Fruit fly (Drosophila melanogaster) whole organism, embryonic: Measurements from ENCODE around the gene CG7016.

Experiments used
- Ada2b ChIP-seq: fragments of 200-800 bp; sonication (Bioruptor generic); IDR thresholded peaks from 2 replicates; pipeline ENCODE4 v1.3.6; 2022; ENCODE audit warnings: missing biosample characterization, missing genetic modification characterization
- Atf3 ChIP-seq: fragments of 200-800 bp; sonication (Bioruptor generic); optimal IDR thresholded peaks from 3 replicates; lab custom pipeline; 2016; ENCODE audit warnings: missing biosample characterization, missing genetic modification characterization
- CG11093 ChIP-seq: fragments of 200-800 bp; sonication (Bioruptor generic); IDR thresholded peaks from 3 replicates; pipeline ENCODE4 v1.3.6; 2022; ENCODE audit warnings: missing biosample characterization, missing genetic modification characterization
- CG11696 ChIP-seq: fragments of 200-800 bp; sonication (Bioruptor generic); IDR thresholded peaks from 2 replicates; pipeline ENCODE4 v1.3.6; 2022; ENCODE audit warnings: missing biosample characterization, missing genetic modification characterization
- CG12391 ChIP-seq: fragments of 200-800 bp; sonication (Bioruptor generic); optimal IDR thresholded peaks from 3 replicates; lab custom pipeline; 2018; ENCODE audit warnings: missing biosample characterization, mild to moderate bottlenecking, missing genetic modification characterization, moderate library complexity
- CG12769 ChIP-seq: fragments of 200-800 bp; sonication (Bioruptor generic); optimal IDR thresholded peaks from 2 replicates; lab custom pipeline; 2019; ENCODE audit warnings: missing biosample characterization, mild to moderate bottlenecking, missing genetic modification characterization, moderate library complexity
- CG13424 ChIP-seq: fragments of 200-800 bp; sonication (Bioruptor generic); optimal IDR thresholded peaks from 2 replicates; lab custom pipeline; 2019; ENCODE audit warnings: missing biosample characterization, mild to moderate bottlenecking, missing genetic modification characterization, moderate library complexity
- CG16779 ChIP-seq: fragments of 200-800 bp; sonication (Bioruptor generic); IDR thresholded peaks from 2 replicates; pipeline ENCODE4 v1.3.6; 2022; ENCODE audit warnings: missing biosample characterization, missing genetic modification characterization
- CG17568 ChIP-seq: fragments of 200-800 bp; sonication (Bioruptor generic); optimal IDR thresholded peaks from 2 replicates; lab custom pipeline; 2018; ENCODE audit warnings: missing biosample characterization, mild to moderate bottlenecking, missing genetic modification characterization, moderate library complexity
- CG18011 ChIP-seq: fragments of 200-800 bp; sonication (Bioruptor generic); optimal IDR thresholded peaks from 2 replicates; lab custom pipeline; 2017; ENCODE audit warnings: missing biosample characterization, missing genetic modification characterization, mild to moderate bottlenecking, moderate library complexity, missing genotype
- CG1832 ChIP-seq: fragments of 200-800 bp; sonication (Bioruptor generic); optimal IDR thresholded peaks from 2 replicates; lab custom pipeline; 2017; ENCODE audit warnings: missing biosample characterization, mild to moderate bottlenecking, missing genetic modification characterization, inconsistent platforms
- CG2120 ChIP-seq: fragments of 200-800 bp; sonication (Bioruptor generic); optimal IDR thresholded peaks from 3 replicates; lab custom pipeline; 2016; ENCODE audit warnings: missing biosample characterization, missing genetic modification characterization
- CG30403 ChIP-seq: fragments of 200-800 bp; sonication (Bioruptor generic); optimal IDR thresholded peaks from 3 replicates; lab custom pipeline; 2016; ENCODE audit warnings: missing biosample characterization, missing genetic modification characterization
- CG31441 ChIP-seq: fragments of 200-800 bp; sonication (Bioruptor generic); IDR thresholded peaks from 2 replicates; pipeline ENCODE4 v1.3.6; 2022; ENCODE audit warnings: missing biosample characterization, missing genetic modification characterization
- CG34422 ChIP-seq: fragments of 200-800 bp; sonication (Bioruptor generic); IDR thresholded peaks from 3 replicates; pipeline ENCODE4 v1.3.6; 2022; ENCODE audit warnings: missing biosample characterization, missing genetic modification characterization
- CG3847 ChIP-seq: fragments of 200-800 bp; sonication (Bioruptor generic); IDR thresholded peaks from 2 replicates; pipeline ENCODE4 v1.3.6; 2022; ENCODE audit warnings: missing biosample characterization, missing genetic modification characterization
- CG4820 ChIP-seq: fragments of 200-800 bp; sonication (Bioruptor generic); optimal IDR thresholded peaks from 3 replicates; lab custom pipeline; 2016; ENCODE audit warnings: missing biosample characterization, missing genetic modification characterization
- CG6689 ChIP-seq: fragments of 200-800 bp; sonication (Bioruptor generic); IDR thresholded peaks from 2 replicates; pipeline ENCODE4 v1.3.6; 2022; ENCODE audit warnings: missing biosample characterization, missing genetic modification characterization
- CG6854 ChIP-seq: fragments of 200-800 bp; sonication (Bioruptor generic); optimal IDR thresholded peaks from 3 replicates; lab custom pipeline; 2017; ENCODE audit warnings: missing biosample characterization, mild to moderate bottlenecking, missing genetic modification characterization
- CG7357 ChIP-seq: fragments of 200-800 bp; sonication (Bioruptor generic); IDR thresholded peaks from 3 replicates; pipeline ENCODE4 v1.3.6; 2022; ENCODE audit warnings: missing biosample characterization, missing genetic modification characterization
- CG7987 ChIP-seq: fragments of 200-800 bp; sonication (Bioruptor generic); optimal IDR thresholded peaks from 2 replicates; lab custom pipeline; 2018; ENCODE audit warnings: missing biosample characterization, mild to moderate bottlenecking, missing genetic modification characterization, moderate library complexity
- D19B ChIP-seq: fragments of 200-800 bp; sonication (Bioruptor generic); optimal IDR thresholded peaks from 2 replicates; lab custom pipeline; 2017; ENCODE audit warnings: missing biosample characterization, mild to moderate bottlenecking, missing genetic modification characterization
- E2f2 ChIP-seq: fragments of 200-800 bp; sonication (Bioruptor generic); IDR thresholded peaks from 2 replicates; pipeline ENCODE4 v1.3.6; 2022; ENCODE audit warnings: missing biosample characterization, missing genetic modification characterization
- Ets65A ChIP-seq: fragments of 200-800 bp; sonication (Bioruptor generic); peaks from one replicate; lab custom pipeline; 2016; ENCODE audit warnings: missing biosample characterization, missing genetic modification characterization
- Gug ChIP-seq: fragments of 200-800 bp; sonication (Bioruptor generic); IDR thresholded peaks from 4 replicates; pipeline ENCODE4 v1.3.6; 2022; ENCODE audit warnings: missing biosample characterization, missing genetic modification characterization
- Med ChIP-seq: fragments of 200-800 bp; sonication (Bioruptor generic); peaks from one replicate; lab custom pipeline; 2016; ENCODE audit warnings: missing biosample characterization, missing genetic modification characterization, mild to moderate bottlenecking, inconsistent platforms, moderate library complexity
- Neu2 ChIP-seq: fragments of 200-800 bp; sonication (Bioruptor generic); optimal IDR thresholded peaks from 3 replicates; lab custom pipeline; 2016; ENCODE audit warnings: missing biosample characterization, missing genetic modification characterization, borderline replicate concordance
- Oli ChIP-seq: fragments of 200-800 bp; sonication (Bioruptor generic); optimal IDR thresholded peaks from 2 replicates; lab custom pipeline; 2018; ENCODE audit warnings: missing biosample characterization, mild to moderate bottlenecking, missing genetic modification characterization, moderate library complexity
- PHDP ChIP-seq: fragments of 200-800 bp; sonication (Bioruptor generic); optimal IDR thresholded peaks from 3 replicates; lab custom pipeline; 2018; ENCODE audit warnings: missing biosample characterization, mild to moderate bottlenecking, missing genetic modification characterization, moderate library complexity
- bowl ChIP-seq: fragments of 200-800 bp; sonication (Bioruptor generic); IDR thresholded peaks from 2 replicates; pipeline ENCODE4 v1.3.6; 2022; ENCODE audit warnings: missing biosample characterization, missing genetic modification characterization
- bsh ChIP-seq, 2 experiments: fragments of 200-800 bp; sonication (Bioruptor generic); optimal IDR thresholded peaks; 2 replicates each; lab custom pipeline; 2017 to 2018; ENCODE audit warnings: mild to moderate bottlenecking in 2 of 2, missing biosample characterization in 2 of 2, missing genetic modification characterization in 2 of 2, moderate library complexity in 1 of 2
- btn ChIP-seq: fragments of 200-800 bp; sonication (Bioruptor generic); optimal IDR thresholded peaks from 2 replicates; lab custom pipeline; 2016; ENCODE audit warnings: missing biosample characterization, missing genetic modification characterization
- chm ChIP-seq: fragments of 200-800 bp; sonication (Bioruptor generic); IDR thresholded peaks from 2 replicates; pipeline ENCODE4 v1.3.6; 2022; ENCODE audit warnings: missing biosample characterization, missing genetic modification characterization
- croc ChIP-seq: fragments of 200-800 bp; sonication (Bioruptor generic); conservative IDR thresholded peaks from 3 replicates; pipeline ENCODE4 v1.3.6; 2022; ENCODE audit warnings: missing biosample characterization, missing genetic modification characterization
- dati ChIP-seq: fragments of 200-800 bp; sonication (Bioruptor generic); IDR thresholded peaks from 2 replicates; pipeline ENCODE4 v1.3.6; 2022; ENCODE audit warnings: missing biosample characterization, missing genetic modification characterization
- dmrt99B ChIP-seq: fragments of 200-800 bp; sonication (Bioruptor generic); optimal IDR thresholded peaks from 2 replicates; lab custom pipeline; 2018; ENCODE audit warnings: missing biosample characterization, mild to moderate bottlenecking, missing genetic modification characterization, moderate library complexity
- dysf ChIP-seq: fragments of 200-800 bp; sonication (Bioruptor generic); IDR thresholded peaks from 3 replicates; pipeline ENCODE4 v1.3.6; 2022; ENCODE audit warnings: missing biosample characterization, missing genetic modification characterization
- en ChIP-seq: fragments of 200-800 bp; sonication (Bioruptor generic); optimal IDR thresholded peaks from 2 replicates; lab custom pipeline; 2016; ENCODE audit warnings: missing biosample characterization, missing genetic modification characterization
- fd102C ChIP-seq: fragments of 200-800 bp; sonication (Bioruptor generic); optimal IDR thresholded peaks from 2 replicates; lab custom pipeline; 2018; ENCODE audit warnings: missing biosample characterization, mild to moderate bottlenecking, missing genetic modification characterization, moderate library complexity
- fru ChIP-seq: fragments of >200 bp; optimal IDR thresholded peaks from 2 replicates; lab custom pipeline; 2017
- gem ChIP-seq: fragments of 200-800 bp; sonication (Bioruptor generic); optimal IDR thresholded peaks from 2 replicates; lab custom pipeline; 2019; ENCODE audit warnings: missing biosample characterization, mild to moderate bottlenecking, missing genetic modification characterization, moderate library complexity
- grau ChIP-seq: fragments of 200-800 bp; optimal IDR thresholded peaks from 3 replicates; lab custom pipeline; 2019; ENCODE audit warnings: missing biosample characterization, mild to moderate bottlenecking, missing genetic modification characterization, moderate library complexity
- gt ChIP-seq: fragments of 200-800 bp; sonication (Bioruptor generic); IDR thresholded peaks from 2 replicates; pipeline ENCODE4 v1.3.6; 2022; ENCODE audit warnings: missing biosample characterization, missing genetic modification characterization
- insv ChIP-seq, 2 experiments: fragments of 200-800 bp; sonication (Bioruptor generic); optimal IDR thresholded peaks; 3 replicates each; lab custom pipeline; 2016 to 2018; ENCODE audit warnings: missing biosample characterization in 2 of 2, missing genetic modification characterization in 2 of 2
- luna ChIP-seq: fragments of 200-800 bp; sonication (Bioruptor generic); optimal IDR thresholded peaks from 2 replicates; lab custom pipeline; 2016; ENCODE audit warnings: missing biosample characterization, missing genetic modification characterization
- maf-S ChIP-seq: fragments of 200-800 bp; sonication (Bioruptor generic); optimal IDR thresholded peaks from 2 replicates; lab custom pipeline; 2016; ENCODE audit warnings: missing biosample characterization, missing genetic modification characterization
- nmo ChIP-seq: fragments of 200-800 bp; sonication (Bioruptor generic); optimal IDR thresholded peaks from 2 replicates; lab custom pipeline; 2018; ENCODE audit warnings: missing biosample characterization, mild to moderate bottlenecking, missing genetic modification characterization, moderate library complexity
- row ChIP-seq: fragments of 200-800 bp; sonication (Bioruptor generic); IDR thresholded peaks from 3 replicates; pipeline ENCODE4 v1.3.6; 2022; ENCODE audit warnings: missing biosample characterization, missing genetic modification characterization
- scrt ChIP-seq: fragments of 200-800 bp; sonication (Bioruptor generic); optimal IDR thresholded peaks from 2 replicates; lab custom pipeline; 2018; ENCODE audit warnings: missing biosample characterization, mild to moderate bottlenecking, missing genetic modification characterization, moderate library complexity
- slou ChIP-seq: fragments of 200-800 bp; sonication (Bioruptor generic); optimal IDR thresholded peaks from 3 replicates; lab custom pipeline; 2016; ENCODE audit warnings: missing biosample characterization, missing genetic modification characterization
- unpg ChIP-seq: fragments of 200-800 bp; sonication (Bioruptor generic); optimal IDR thresholded peaks from 3 replicates; lab custom pipeline; 2018; ENCODE audit warnings: missing biosample characterization, mild to moderate bottlenecking, missing genetic modification characterization, moderate library complexity
- zf30C ChIP-seq: fragments of 200-800 bp; sonication (Bioruptor generic); optimal IDR thresholded peaks from 3 replicates; lab custom pipeline; 2018; ENCODE audit warnings: missing biosample characterization, mild to moderate bottlenecking, missing genetic modification characterization

The CG7016 gene

DNA sequence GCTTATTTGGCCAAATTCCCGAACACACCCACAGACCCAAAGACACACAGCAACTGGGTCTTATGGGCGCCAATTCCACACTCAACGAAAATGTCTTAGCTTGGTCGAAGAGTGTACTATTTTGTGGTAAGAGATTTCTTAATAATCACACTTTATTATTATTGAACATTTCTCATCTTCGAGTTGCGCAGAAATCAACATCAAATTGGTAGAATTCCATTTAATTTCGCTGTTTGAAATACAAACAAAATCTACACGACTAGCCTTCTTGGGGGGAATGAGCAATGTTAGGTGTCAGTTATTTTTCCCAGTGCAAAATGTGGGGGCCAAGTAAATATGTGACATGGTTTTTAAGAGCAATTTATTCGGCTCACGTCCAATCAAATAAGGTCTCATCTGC lies 28.2 kb downstream of the CG7016 start:
- TF ChIP-seq dmrt99B (tag; lab: Kevin White, UChicago) (peak; percentile 31), fd102C (GFP tag; lab: Kevin White, UChicago) (no peak), luna (GFP tag; lab: Kevin White, UChicago) (no peak), CG31441 (GFP tag; lab: Robert Waterston, UW) (no peak), slou (GFP tag; lab: Kevin White, UChicago) (no peak), unpg (GFP tag; lab: Kevin White, UChicago) (peak; percentile 17), en (GFP tag; lab: Kevin White, UChicago) (no peak), gem (tag; lab: Kevin White, UChicago) (peak; percentile 36), CG4820 (GFP tag; lab: Kevin White, UChicago) (no peak), CG6854 (GFP tag; lab: Kevin White, UChicago) (no peak), CG18011 (GFP tag; lab: Kevin White, UChicago) (no peak), Oli (peak; percentile 14), Gug (GFP tag; lab: Robert Waterston, UW) (no peak), Atf3 (GFP tag; lab: Kevin White, UChicago) (no peak), CG12391 (tag; lab: Kevin White, UChicago) (peak; percentile 3), CG11696 (GFP tag; lab: Robert Waterston, UW) (no peak), CG16779 (GFP tag; lab: Robert Waterston, UW) (no peak), chm (GFP tag; lab: Robert Waterston, UW) (no peak), CG3847 (GFP tag; lab: Robert Waterston, UW) (0 out of 2 replicates have a peak, but pooled peaks have one; percentile 16), fru (lab: Kevin White, UChicago) (no peak), grau (tag; lab: Kevin White, UChicago) (peak; percentile 32), nmo (peak; percentile 15), PHDP (tag; lab: Kevin White, UChicago) (no peak), CG13424 (peak; percentile 27), CG11093 (GFP tag; lab: Robert Waterston, UW) (no peak), zf30C (GFP tag; lab: Kevin White, UChicago) (peak; percentile 29), bsh (GFP tag; optimal IDR thresholded peaks at IDR 0.05; lab: Kevin White, UChicago) (peak in 1 of 2 experiments; percentile 10), maf-S (GFP tag; lab: Kevin White, UChicago) (no peak), CG12769 (tag; lab: Kevin White, UChicago) (peak; percentile 12), CG6689 (GFP tag; lab: Robert Waterston, UW) (no peak), Med (peak; percentile 75), CG7987 (GFP tag; lab: Kevin White, UChicago) (no peak), Neu2 (GFP tag; lab: Kevin White, UChicago) (no peak), D19B (GFP tag; lab: Kevin White, UChicago) (no peak), scrt (GFP tag; lab: Kevin White, UChicago) (no peak), Ets65A (GFP tag; lab: Kevin White, UChicago) (peak; percentile 88), CG1832 (GFP tag; lab: Kevin White, UChicago) (no peak), CG30403 (GFP tag; lab: Kevin White, UChicago) (peak; percentile 13), CG34422 (GFP tag; lab: Robert Waterston, UW) (no peak), bowl (no peak), btn (no peak), CG2120 (GFP tag; lab: Kevin White, UChicago) (peak; percentile 3), dati (GFP tag; lab: Robert Waterston, UW) (no peak), insv (GFP tag; optimal IDR thresholded peaks at IDR 0.05; lab: Kevin White, UChicago) (no peak), E2f2 (no peak), CG7357 (GFP tag; lab: Robert Waterston, UW) (no peak), Ada2b (0 out of 2 replicates have a peak, but pooled peaks have one; percentile 12), dysf (GFP tag; lab: Robert Waterston, UW) (0 out of 3 replicates have a peak, but pooled peaks have one; percentile 38), CG17568 (GFP tag; lab: Kevin White, UChicago) (no peak), row (GFP tag; lab: Robert Waterston, UW) (peak; percentile 41; the same call in 2 of the 3 replicates), gt (GFP tag; lab: Robert Waterston, UW) (no peak), croc (no peak)
